Worm (Caenorhabditis elegans) whole organism, early embryonic: ENCODE results near the gene col-170.

Source experiments
- F13C5.2 ChIP-seq: sonication (generic microtip); optimal IDR thresholded peaks from 2 replicates; lab custom pipeline; 2017; ENCODE audit warnings: mild to moderate bottlenecking, missing genetic modification characterization, inconsistent platforms, missing compliant biosample characterization
- aly-1 ChIP-seq: sonication (generic microtip); optimal IDR thresholded peaks from 2 replicates; lab custom pipeline; 2016; ENCODE audit warnings: missing genetic modification characterization, missing compliant biosample characterization
- ama-1 ChIP-seq: fragments of 150-350 bp; optimal IDR thresholded peaks from 2 replicates; lab custom pipeline; 2014
- ceh-13 ChIP-seq: fragments of 200-800 bp; sonication (Bioruptor generic); optimal IDR thresholded peaks from 2 replicates; lab custom pipeline; 2018; ENCODE audit warnings: mild to moderate bottlenecking, missing genetic modification characterization, missing compliant biosample characterization
- ceh-36 ChIP-seq: sonication (generic microtip); optimal IDR thresholded peaks from 2 replicates; lab custom pipeline; 2016; ENCODE audit warnings: missing genetic modification characterization, inconsistent platforms, missing compliant biosample characterization
- flt-1 ChIP-seq: fragments of 200-800 bp; sonication (Bioruptor generic); IDR thresholded peaks from 2 replicates; pipeline ENCODE4 v1.3.6; 2022; ENCODE audit warnings: missing genetic modification characterization, missing compliant biosample characterization
- hmbx-1 ChIP-seq: sonication (generic microtip); optimal IDR thresholded peaks from 2 replicates; lab custom pipeline; 2016; ENCODE audit warnings: mild to moderate bottlenecking, missing genetic modification characterization, missing compliant biosample characterization
- hmg-4 ChIP-seq: fragments of 200-800 bp; sonication (Bioruptor generic); optimal IDR thresholded peaks from 2 replicates; lab custom pipeline; 2018; ENCODE audit warnings: mild to moderate bottlenecking, missing genetic modification characterization, missing compliant biosample characterization
- scrt-1 ChIP-seq: fragments of 200-800 bp; sonication (Bioruptor generic); IDR thresholded peaks from 2 replicates; pipeline ENCODE4 v1.3.6; 2022; ENCODE audit warnings: missing genetic modification characterization, missing compliant biosample characterization
- tbx-11 ChIP-seq: fragments of 200-800 bp; sonication (Bioruptor generic); IDR thresholded peaks from 2 replicates; pipeline ENCODE4 v1.3.6; 2022; ENCODE audit warnings: missing genetic modification characterization, missing compliant biosample characterization

DNA sequence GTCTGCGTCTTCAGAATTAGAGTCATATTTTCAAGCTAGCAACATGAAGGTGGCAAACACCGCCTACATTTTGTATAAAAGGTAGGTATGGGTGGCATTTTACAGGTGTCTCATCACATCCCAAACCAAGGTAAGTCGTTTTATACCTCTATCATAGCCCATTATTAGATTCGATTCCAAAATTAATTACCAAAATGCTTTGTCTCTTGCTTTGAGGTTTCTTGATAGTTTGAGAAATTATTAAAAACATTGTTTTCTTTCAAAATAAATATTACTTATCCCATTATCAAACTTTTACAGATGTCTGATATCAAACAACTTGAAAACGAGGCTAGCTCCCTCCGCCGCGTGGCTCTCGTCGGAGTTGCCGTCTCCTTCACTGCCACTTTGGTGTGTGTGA is 5.4 kb upstream of the col-170 start, which contains the start of gene col-168:
- TF ChIP-seq aly-1 (tag; lab: Kevin White, UChicago) (no peak), ama-1 (no peak), flt-1 (GFP tag; lab: Robert Waterston, UW) (no peak), ceh-13 (GFP tag; lab: Kevin White, UChicago) (no peak), tbx-11 (no peak), scrt-1 (GFP tag; lab: Robert Waterston, UW) (no peak), ceh-36 (tag; lab: Kevin White, UChicago) (no peak), hmbx-1 (tag; lab: Kevin White, UChicago) (no peak), hmg-4 (GFP tag; lab: Kevin White, UChicago) (no peak), F13C5.2 (tag; lab: Kevin White, UChicago) (no peak)
